Worm (Caenorhabditis elegans) whole organism, L4/young adult: Measurements from ENCODE around the gene srz-60.
"Not testable (repeated sequence)": the region's sequence is repeated elsewhere in the genome, so short reads cannot be mapped to it uniquely, and the experiment has no call there.

Experiments
- W03F9.2 ChIP-seq: fragments of 150-350 bp; optimal IDR thresholded peaks from 2 replicates; lab custom pipeline; 2014; ENCODE audit warnings: missing biosample characterization, missing genetic modification characterization
- dao-5 ChIP-seq: sonication (generic microtip); optimal IDR thresholded peaks from 2 replicates; lab custom pipeline; 2016; ENCODE audit warnings: missing genotype, missing genetic modification characterization, moderate library complexity, missing compliant biosample characterization
- him-1 ChIP-seq: sonication (generic microtip); optimal IDR thresholded peaks from 2 replicates; lab custom pipeline; 2016; ENCODE audit warnings: missing genotype, missing genetic modification reagents, missing genetic modification characterization, missing compliant biosample characterization

- not testable (repeated sequence) for TF ChIP-seq W03F9.2 (tag; lab: Kevin White, UChicago); dao-5; him-1
Observed at ce11 chrIV:3394066-3394465, 34.6 kb upstream of the srz-60 start, which contains the start of gene C04C3.4.
